Fruit fly (Drosophila melanogaster) whole organism, embryonic: ENCODE data around the gene mRpS7.

Experiments used
- Abd-B ChIP-seq: fragments of 200-800 bp; sonication (Bioruptor generic); optimal IDR thresholded peaks from 2 replicates; lab custom pipeline; 2018; ENCODE audit warnings: missing biosample characterization, mild to moderate bottlenecking, missing genetic modification characterization, moderate library complexity
- Aef1 ChIP-seq: fragments of 200-800 bp; sonication (Bioruptor generic); IDR thresholded peaks from 3 replicates; pipeline ENCODE4 v1.3.6; 2022; ENCODE audit warnings: missing biosample characterization, missing genetic modification characterization
- Atf6 ChIP-seq: fragments of 200-800 bp; sonication (Bioruptor generic); IDR thresholded peaks from 2 replicates; pipeline ENCODE4 v1.3.6; 2022; ENCODE audit warnings: missing biosample characterization, missing genetic modification characterization
- CG10366 ChIP-seq: fragments of 200-800 bp; sonication (Bioruptor generic); IDR thresholded peaks from 2 replicates; pipeline ENCODE4 v1.3.6; 2022; ENCODE audit warnings: missing biosample characterization, missing genetic modification characterization
- CG11504 ChIP-seq: fragments of 200-800 bp; sonication (Bioruptor generic); optimal IDR thresholded peaks from 3 replicates; lab custom pipeline; 2019; ENCODE audit warnings: missing biosample characterization, mild to moderate bottlenecking, missing genetic modification characterization, moderate library complexity
- CG11560 ChIP-seq: fragments of 200-800 bp; sonication (Bioruptor generic); IDR thresholded peaks from 3 replicates; pipeline ENCODE4 v1.3.6; 2022; ENCODE audit warnings: missing biosample characterization, missing genetic modification characterization
- CG13894 ChIP-seq: fragments of 200-800 bp; sonication (Bioruptor generic); optimal IDR thresholded peaks from 3 replicates; lab custom pipeline; 2018; ENCODE audit warnings: missing biosample characterization, mild to moderate bottlenecking, missing genetic modification characterization, moderate library complexity
- CG15011 ChIP-seq: fragments of 200-800 bp; sonication (Bioruptor generic); optimal IDR thresholded peaks from 3 replicates; lab custom pipeline; 2018; ENCODE audit warnings: missing biosample characterization, mild to moderate bottlenecking, missing genetic modification characterization
- CG15696 ChIP-seq: fragments of 200-800 bp; sonication (Bioruptor generic); optimal IDR thresholded peaks from 2 replicates; lab custom pipeline; 2019; ENCODE audit warnings: missing biosample characterization, mild to moderate bottlenecking, missing genetic modification characterization, moderate library complexity
- CG1647 ChIP-seq: fragments of 200-800 bp; sonication (Bioruptor generic); optimal IDR thresholded peaks from 3 replicates; lab custom pipeline; 2016; ENCODE audit warnings: missing biosample characterization, missing genetic modification characterization
- CG17186 ChIP-seq: fragments of 200-800 bp; sonication (Bioruptor generic); optimal IDR thresholded peaks from 3 replicates; lab custom pipeline; 2017; ENCODE audit warnings: missing biosample characterization, missing genetic modification reagents, missing genetic modification characterization
- CG17359 ChIP-seq: fragments of 200-800 bp; sonication (Bioruptor generic); optimal IDR thresholded peaks from 3 replicates; lab custom pipeline; 2018; ENCODE audit warnings: missing biosample characterization, mild to moderate bottlenecking, missing genetic modification characterization, moderate library complexity
- CG17802 ChIP-seq: fragments of 200-800 bp; sonication (Bioruptor generic); optimal IDR thresholded peaks from 2 replicates; lab custom pipeline; 2018; ENCODE audit warnings: missing biosample characterization, mild to moderate bottlenecking, missing genetic modification characterization, moderate library complexity
- CG2678 ChIP-seq: fragments of 200-800 bp; sonication (Bioruptor generic); optimal IDR thresholded peaks from 3 replicates; lab custom pipeline; 2019; ENCODE audit warnings: missing biosample characterization, mild to moderate bottlenecking, missing genetic modification characterization, moderate library complexity
- CG2875 ChIP-seq: fragments of 200-800 bp; sonication (Bioruptor generic); optimal IDR thresholded peaks from 2 replicates; lab custom pipeline; 2017; ENCODE audit warnings: missing biosample characterization, mild to moderate bottlenecking, missing genetic modification characterization, missing genetic modification reagents
- CG3281 ChIP-seq: fragments of 200-800 bp; sonication (Bioruptor generic); optimal IDR thresholded peaks from 3 replicates; lab custom pipeline; 2017; ENCODE audit warnings: missing biosample characterization, mild to moderate bottlenecking, missing genetic modification characterization
- CG34376 ChIP-seq: fragments of 200-800 bp; sonication (Bioruptor generic); optimal IDR thresholded peaks from 2 replicates; lab custom pipeline; 2018; ENCODE audit warnings: missing biosample characterization, mild to moderate bottlenecking, missing genetic modification characterization
- CG6654 ChIP-seq: fragments of 200-800 bp; sonication (Bioruptor generic); optimal IDR thresholded peaks from 2 replicates; lab custom pipeline; 2017; ENCODE audit warnings: missing biosample characterization, mild to moderate bottlenecking, missing genetic modification characterization
- CG6791 ChIP-seq: fragments of 200-800 bp; sonication (Bioruptor generic); IDR thresholded peaks from 3 replicates; pipeline ENCODE4 v1.3.6; 2022; ENCODE audit warnings: missing biosample characterization, missing genetic modification characterization; ENCODE audit not compliant: partially characterized antibody
- CG8281 ChIP-seq: fragments of 200-800 bp; sonication (Bioruptor generic); optimal IDR thresholded peaks from 2 replicates; lab custom pipeline; 2018; ENCODE audit warnings: missing biosample characterization, mild to moderate bottlenecking, missing genetic modification characterization, moderate library complexity
- CG8359 ChIP-seq: fragments of 200-800 bp; sonication (Bioruptor generic); optimal IDR thresholded peaks from 2 replicates; lab custom pipeline; 2017; ENCODE audit warnings: missing biosample characterization, mild to moderate bottlenecking, missing genetic modification characterization, borderline replicate concordance
- CG8944 ChIP-seq: fragments of 200-800 bp; sonication (Bioruptor generic); optimal IDR thresholded peaks from 3 replicates; lab custom pipeline; 2016; ENCODE audit warnings: missing biosample characterization, missing genetic modification characterization
- Dref ChIP-seq: fragments of 200-800 bp; sonication (Bioruptor generic); IDR thresholded peaks from 2 replicates; pipeline ENCODE4 v1.3.6; 2022; ENCODE audit warnings: missing biosample characterization, missing genetic modification characterization
- E2f2 ChIP-seq: fragments of 200-800 bp; sonication (Bioruptor generic); IDR thresholded peaks from 2 replicates; pipeline ENCODE4 v1.3.6; 2022; ENCODE audit warnings: missing biosample characterization, missing genetic modification characterization
- H15 ChIP-seq: fragments of 200-800 bp; sonication (Bioruptor generic); IDR thresholded peaks from 3 replicates; pipeline ENCODE4 v1.3.6; 2022; ENCODE audit warnings: missing biosample characterization, missing genetic modification characterization
- H2.0 ChIP-seq: fragments of 200-800 bp; sonication (Bioruptor generic); IDR thresholded peaks from 2 replicates; pipeline ENCODE4 v1.3.6; 2022; ENCODE audit warnings: missing biosample characterization, missing genetic modification characterization
- Hey ChIP-seq: fragments of 200-800 bp; sonication (Bioruptor generic); optimal IDR thresholded peaks from 3 replicates; lab custom pipeline; 2018; ENCODE audit warnings: missing biosample characterization, mild to moderate bottlenecking, missing genetic modification characterization
- Jarid2 ChIP-seq: fragments of 200-800 bp; sonication (Bioruptor generic); optimal IDR thresholded peaks from 3 replicates; lab custom pipeline; 2017; ENCODE audit warnings: mild to moderate bottlenecking, missing biosample characterization, missing genetic modification reagents, missing genetic modification characterization
- NC2β ChIP-seq: fragments of 200-800 bp; sonication (Bioruptor generic); optimal IDR thresholded peaks from 2 replicates; lab custom pipeline; 2016; ENCODE audit warnings: missing biosample characterization, missing genetic modification characterization
- Nf-YA ChIP-seq: fragments of 200-800 bp; sonication (Bioruptor generic); IDR thresholded peaks from 2 replicates; pipeline ENCODE4 v1.3.6; 2022; ENCODE audit warnings: missing biosample characterization, missing genetic modification characterization
- Oaz ChIP-seq: fragments of 200-800 bp; sonication (Bioruptor generic); IDR thresholded peaks from 2 replicates; pipeline ENCODE4 v1.3.6; 2022; ENCODE audit warnings: missing biosample characterization, missing genetic modification characterization
- Sox102F ChIP-seq: fragments of 200-800 bp; sonication (Bioruptor generic); optimal IDR thresholded peaks from 2 replicates; lab custom pipeline; 2018; ENCODE audit warnings: missing biosample characterization, mild to moderate bottlenecking, missing genetic modification characterization, moderate library complexity
- Trl ChIP-seq, 3 experiments: fragments of >200 bp in 2 of 3; fragments of 200-800 bp in 1 of 3; sonication (Bioruptor generic) in 1 of 3; optimal IDR thresholded peaks; 2 replicates in 1 of 3; 3 replicates in 2 of 3; lab custom pipeline; 2016 to 2017; ENCODE audit warnings: missing biosample characterization in 1 of 3, missing genetic modification characterization in 1 of 3
- cad ChIP-seq: fragments of >200 bp; optimal IDR thresholded peaks from 2 replicates; lab custom pipeline; 2017; ENCODE audit warnings: missing biosample characterization, missing genetic modification characterization
- chif ChIP-seq, 2 experiments: fragments of 200-800 bp; sonication (Bioruptor generic); optimal IDR thresholded peaks; 3 replicates each; lab custom pipeline; 2016; ENCODE audit warnings: missing biosample characterization in 2 of 2, missing genetic modification characterization in 2 of 2
- fd96Cb ChIP-seq: fragments of 200-800 bp; sonication (Bioruptor generic); optimal IDR thresholded peaks from 2 replicates; lab custom pipeline; 2018; ENCODE audit warnings: missing biosample characterization, mild to moderate bottlenecking, missing genetic modification characterization, moderate library complexity
- grau ChIP-seq: fragments of 200-800 bp; optimal IDR thresholded peaks from 3 replicates; lab custom pipeline; 2019; ENCODE audit warnings: missing biosample characterization, mild to moderate bottlenecking, missing genetic modification characterization, moderate library complexity
- gro ChIP-seq: fragments of 200-800 bp; sonication (Bioruptor generic); optimal IDR thresholded peaks from 2 replicates; lab custom pipeline; 2016; ENCODE audit warnings: missing biosample characterization, missing genetic modification characterization
- lola ChIP-seq, 3 experiments: fragments of >200 bp in 2 of 3; fragments of 200-800 bp in 1 of 3; sonication (Bioruptor generic) in 1 of 3; optimal IDR thresholded peaks; 2 replicates each; lab custom pipeline; 2017 to 2019; ENCODE audit warnings: missing biosample characterization in 3 of 3, missing genetic modification characterization in 3 of 3, mild to moderate bottlenecking in 1 of 3, moderate library complexity in 1 of 3
- nerfin-1 ChIP-seq: fragments of 200-800 bp; sonication (Bioruptor generic); optimal IDR thresholded peaks from 3 replicates; lab custom pipeline; 2019; ENCODE audit warnings: missing biosample characterization, mild to moderate bottlenecking, missing genetic modification characterization, moderate library complexity
- nom ChIP-seq: fragments of 200-800 bp; sonication (Bioruptor generic); optimal IDR thresholded peaks from 2 replicates; lab custom pipeline; 2017; ENCODE audit warnings: missing biosample characterization, missing genetic modification characterization, mild to moderate bottlenecking, moderate library complexity, missing genetic modification reagents
- odd ChIP-seq: fragments of 200-800 bp; sonication (Bioruptor generic); optimal IDR thresholded peaks from 2 replicates; lab custom pipeline; 2017; ENCODE audit warnings: missing biosample characterization, mild to moderate bottlenecking, missing genetic modification characterization
- otp ChIP-seq: fragments of 200-800 bp; sonication (Bioruptor generic); IDR thresholded peaks from 3 replicates; pipeline ENCODE4, ENCODE4 v1.3.6; 2022; ENCODE audit warnings: missing biosample characterization, missing genetic modification characterization
- psq ChIP-seq: fragments of 200-800 bp; sonication (Bioruptor generic); optimal IDR thresholded peaks from 2 replicates; lab custom pipeline; 2017; ENCODE audit warnings: missing biosample characterization, missing genetic modification characterization
- row ChIP-seq: fragments of 200-800 bp; sonication (Bioruptor generic); IDR thresholded peaks from 3 replicates; pipeline ENCODE4 v1.3.6; 2022; ENCODE audit warnings: missing biosample characterization, missing genetic modification characterization
- sisA ChIP-seq: fragments of 200-800 bp; sonication (Bioruptor generic); IDR thresholded peaks from 2 replicates; pipeline ENCODE4 v1.3.6; 2022; ENCODE audit warnings: missing biosample characterization, missing genetic modification characterization
- unpg ChIP-seq: fragments of 200-800 bp; sonication (Bioruptor generic); optimal IDR thresholded peaks from 3 replicates; lab custom pipeline; 2018; ENCODE audit warnings: missing biosample characterization, mild to moderate bottlenecking, missing genetic modification characterization, moderate library complexity
- vfl ChIP-seq: fragments of 200-800 bp; sonication (Bioruptor generic); optimal IDR thresholded peaks from 2 replicates; lab custom pipeline; 2016; ENCODE audit warnings: missing biosample characterization, missing genetic modification characterization
- zen2 ChIP-seq: fragments of 200-800 bp; sonication (Bioruptor generic); IDR thresholded peaks from 3 replicates; pipeline ENCODE4 v1.3.6; 2022; ENCODE audit warnings: missing biosample characterization, missing genetic modification characterization; ENCODE audit not compliant: partially characterized antibody

Gene mRpS7

dm6 chr2L:10428528-10428927 is 42.1 kb downstream of the mRpS7 start, which contains the start of gene CG5188 (continued):
- TF ChIP-seq nom (GFP tag; lab: Kevin White, UChicago) (peak; percentile 49), Aef1 (GFP tag; lab: Robert Waterston, UW) (peak; percentile 45; the same call in 1 of the 3 replicates), Nf-YA (GFP tag; lab: Robert Waterston, UW) (no peak), CG8944 (GFP tag; lab: Kevin White, UChicago) (no peak), Atf6 (GFP tag; lab: Robert Waterston, UW) (peak; percentile 41; the same call in 1 of the 2 replicates), sisA (GFP tag; lab: Robert Waterston, UW) (no peak; the same call in 1 of the 2 replicates), nerfin-1 (peak; percentile 48), CG15696 (peak; percentile 17), chif (GFP tag; optimal IDR thresholded peaks at IDR 0.05; lab: Kevin White, UChicago) (no peak), CG6654 (GFP tag; lab: Kevin White, UChicago) (no peak), Dref (GFP tag; lab: Robert Waterston, UW) (no peak), grau (peak; percentile 69), E2f2 (peak; percentile 36; the same call in 1 of the 2 replicates), CG17359 (tag; lab: Kevin White, UChicago) (peak; percentile 60), Sox102F (GFP tag; lab: Kevin White, UChicago) (no peak), odd (GFP tag; lab: Kevin White, UChicago) (no peak), CG13894 (tag; lab: Kevin White, UChicago) (peak; percentile 41), CG2875 (GFP tag; lab: Kevin White, UChicago) (no peak), CG3281 (GFP tag; lab: Kevin White, UChicago) (peak; percentile 40), H2.0 (GFP tag; lab: Robert Waterston, UW) (peak; percentile 45), lola (GFP tag; optimal IDR thresholded peaks at IDR 0.05; lab: Kevin White, UChicago) (peak in 1 of 3 experiments; percentile 37), fd96Cb (tag; lab: Kevin White, UChicago) (peak; percentile 17), CG8281 (tag; lab: Kevin White, UChicago) (no peak), otp (GFP tag; lab: Robert Waterston, UW) (0 out of 3 replicates have a peak, but pooled peaks have one; percentile 25), Abd-B (GFP tag; lab: Kevin White, UChicago) (no peak), CG15011 (GFP tag; lab: Kevin White, UChicago) (no peak), Hey (tag; lab: Kevin White, UChicago) (no peak), Oaz (GFP tag; lab: Robert Waterston, UW) (no peak), CG34376 (GFP tag; lab: Kevin White, UChicago) (peak; percentile 42), CG6791 (GFP tag; lab: Robert Waterston, UW) (0 out of 3 replicates have a peak, but pooled peaks have one; percentile 45), H15 (GFP tag; lab: Robert Waterston, UW) (no peak), CG17802 (no peak), cad (GFP tag; lab: Kevin White, UChicago) (no peak), vfl (peak; percentile 28), unpg (GFP tag; lab: Kevin White, UChicago) (peak; percentile 54), CG11504 (peak; percentile 65), psq (GFP tag; lab: Kevin White, UChicago) (no peak), gro (GFP tag; lab: Kevin White, UChicago) (no peak), CG2678 (tag; lab: Kevin White, UChicago) (peak; percentile 67), Jarid2 (no peak), row (GFP tag; lab: Robert Waterston, UW) (peak; percentile 82), Trl (optimal IDR thresholded peaks at IDR 0.05; lab: Kevin White, UChicago) (no peak), Trl (GFP tag; optimal IDR thresholded peaks at IDR 0.05; lab: Kevin White, UChicago) (no peak), CG17186 (GFP tag; lab: Kevin White, UChicago) (no peak), CG1647 (GFP tag; lab: Kevin White, UChicago) (peak; percentile 21), CG10366 (GFP tag; lab: Robert Waterston, UW) (no peak), CG8359 (GFP tag; lab: Kevin White, UChicago) (no peak), zen2 (GFP tag; lab: Robert Waterston, UW) (peak; percentile 11; the same call in 2 of the 3 replicates), NC2β (GFP tag; lab: Kevin White, UChicago) (peak; percentile 17), CG11560 (no peak)
